Fruit fly (Drosophila melanogaster) whole organism, embryonic: ENCODE measurements around the gene mmd.

Experiments
- CG10147 ChIP-seq: fragments of 200-800 bp; sonication (Bioruptor generic); optimal IDR thresholded peaks from 2 replicates; lab custom pipeline; 2019; ENCODE audit warnings: missing biosample characterization, mild to moderate bottlenecking, missing genetic modification characterization, moderate library complexity
- CG10543 ChIP-seq: fragments of 200-800 bp; sonication (Bioruptor generic); optimal IDR thresholded peaks from 3 replicates; lab custom pipeline; 2017; ENCODE audit warnings: missing biosample characterization, mild to moderate bottlenecking, missing genetic modification characterization, moderate library complexity
- CG10979 ChIP-seq: fragments of 200-800 bp; sonication (Bioruptor generic); optimal IDR thresholded peaks from 2 replicates; lab custom pipeline; 2018; ENCODE audit warnings: missing biosample characterization, mild to moderate bottlenecking, missing genetic modification characterization, moderate library complexity
- CG11093 ChIP-seq: fragments of 200-800 bp; sonication (Bioruptor generic); IDR thresholded peaks from 3 replicates; pipeline ENCODE4 v1.3.6; 2022; ENCODE audit warnings: missing biosample characterization, missing genetic modification characterization
- CG11504 ChIP-seq: fragments of 200-800 bp; sonication (Bioruptor generic); optimal IDR thresholded peaks from 3 replicates; lab custom pipeline; 2019; ENCODE audit warnings: missing biosample characterization, mild to moderate bottlenecking, missing genetic modification characterization, moderate library complexity
- CG12104 ChIP-seq: fragments of 200-800 bp; sonication (Bioruptor generic); optimal IDR thresholded peaks from 3 replicates; lab custom pipeline; 2016; ENCODE audit warnings: missing biosample characterization, missing genetic modification characterization
- CG12219 ChIP-seq: fragments of 200-800 bp; sonication (Bioruptor generic); optimal IDR thresholded peaks from 3 replicates; lab custom pipeline; 2018; ENCODE audit warnings: missing biosample characterization, mild to moderate bottlenecking, missing genetic modification characterization
- CG15269 ChIP-seq: fragments of 200-800 bp; sonication (Bioruptor generic); optimal IDR thresholded peaks from 2 replicates; lab custom pipeline; 2018; ENCODE audit warnings: missing biosample characterization, mild to moderate bottlenecking, missing genetic modification characterization, moderate library complexity
- CG16779 ChIP-seq: fragments of 200-800 bp; sonication (Bioruptor generic); IDR thresholded peaks from 2 replicates; pipeline ENCODE4 v1.3.6; 2022; ENCODE audit warnings: missing biosample characterization, missing genetic modification characterization
- CG17359 ChIP-seq: fragments of 200-800 bp; sonication (Bioruptor generic); optimal IDR thresholded peaks from 3 replicates; lab custom pipeline; 2018; ENCODE audit warnings: missing biosample characterization, mild to moderate bottlenecking, missing genetic modification characterization, moderate library complexity
- CG17568 ChIP-seq: fragments of 200-800 bp; sonication (Bioruptor generic); optimal IDR thresholded peaks from 2 replicates; lab custom pipeline; 2018; ENCODE audit warnings: missing biosample characterization, mild to moderate bottlenecking, missing genetic modification characterization, moderate library complexity
- CG17612 ChIP-seq: fragments of 200-800 bp; sonication (Bioruptor generic); IDR thresholded peaks from 2 replicates; pipeline ENCODE4 v1.3.6; 2022; ENCODE audit warnings: missing biosample characterization, missing genetic modification characterization
- CG17802 ChIP-seq: fragments of 200-800 bp; sonication (Bioruptor generic); optimal IDR thresholded peaks from 2 replicates; lab custom pipeline; 2018; ENCODE audit warnings: missing biosample characterization, mild to moderate bottlenecking, missing genetic modification characterization, moderate library complexity
- CG18476 ChIP-seq: fragments of 200-800 bp; sonication (Bioruptor generic); optimal IDR thresholded peaks from 2 replicates; lab custom pipeline; 2016; ENCODE audit warnings: missing biosample characterization, mild to moderate bottlenecking, missing genetic modification characterization
- CG30020 ChIP-seq: fragments of 200-800 bp; optimal IDR thresholded peaks from 2 replicates; lab custom pipeline; 2019; ENCODE audit warnings: missing biosample characterization, mild to moderate bottlenecking, missing genetic modification characterization, moderate library complexity
- CG3065 ChIP-seq: fragments of 200-800 bp; sonication (Bioruptor generic); optimal IDR thresholded peaks from 2 replicates; lab custom pipeline; 2016; ENCODE audit warnings: missing biosample characterization, missing genetic modification characterization
- CG31224 ChIP-seq: fragments of 200-800 bp; sonication (Bioruptor generic); IDR thresholded peaks from 2 replicates; pipeline ENCODE4 v1.3.6; 2022; ENCODE audit warnings: missing biosample characterization, missing genetic modification characterization
- CG32767 ChIP-seq: fragments of 200-800 bp; sonication (Bioruptor generic); IDR thresholded peaks from 2 replicates; pipeline ENCODE4 v1.3.6; 2022; ENCODE audit warnings: missing biosample characterization, missing genetic modification characterization
- CG4854 ChIP-seq: fragments of 200-800 bp; sonication (Bioruptor generic); optimal IDR thresholded peaks from 2 replicates; lab custom pipeline; 2016; ENCODE audit warnings: missing biosample characterization, missing genetic modification characterization, inconsistent platforms
- CG6791 ChIP-seq: fragments of 200-800 bp; sonication (Bioruptor generic); IDR thresholded peaks from 3 replicates; pipeline ENCODE4 v1.3.6; 2022; ENCODE audit warnings: missing biosample characterization, missing genetic modification characterization; ENCODE audit not compliant: partially characterized antibody
- CG7271 ChIP-seq: fragments of 200-800 bp; sonication (Bioruptor generic); optimal IDR thresholded peaks from 2 replicates; lab custom pipeline; 2018; ENCODE audit warnings: missing biosample characterization, mild to moderate bottlenecking, missing genetic modification characterization, moderate library complexity
- CG9727 ChIP-seq: fragments of 200-800 bp; sonication (Bioruptor generic); optimal IDR thresholded peaks from 3 replicates; lab custom pipeline; 2017; ENCODE audit warnings: missing biosample characterization, mild to moderate bottlenecking, missing genetic modification characterization
- Camta ChIP-seq: fragments of 200-800 bp; sonication (Bioruptor generic); optimal IDR thresholded peaks from 2 replicates; lab custom pipeline; 2016; ENCODE audit warnings: missing biosample characterization, missing genetic modification characterization
- D19A ChIP-seq: fragments of 200-800 bp; optimal IDR thresholded peaks from 3 replicates; lab custom pipeline; 2019; ENCODE audit warnings: missing biosample characterization, mild to moderate bottlenecking, missing genetic modification characterization, moderate library complexity
- E2f1 ChIP-seq: fragments of 200-800 bp; sonication (Bioruptor generic); IDR thresholded peaks from 2 replicates; pipeline ENCODE4 v1.3.6; 2022; ENCODE audit warnings: missing biosample characterization, missing genetic modification characterization
- HmgZ ChIP-seq: fragments of 200-800 bp; sonication (Bioruptor generic); optimal IDR thresholded peaks from 2 replicates; lab custom pipeline; 2018; ENCODE audit warnings: missing biosample characterization, mild to moderate bottlenecking, missing genetic modification characterization
- Hr3 ChIP-seq: fragments of 200-800 bp; sonication (Bioruptor generic); optimal IDR thresholded peaks from 3 replicates; lab custom pipeline; 2016; ENCODE audit warnings: missing biosample characterization, missing genetic modification characterization
- Lim3 ChIP-seq: fragments of 200-800 bp; sonication (Bioruptor generic); IDR thresholded peaks from 2 replicates; pipeline ENCODE4 v1.3.6; 2022; ENCODE audit warnings: missing biosample characterization, missing genetic modification characterization
- PHDP ChIP-seq: fragments of 200-800 bp; sonication (Bioruptor generic); optimal IDR thresholded peaks from 3 replicates; lab custom pipeline; 2018; ENCODE audit warnings: missing biosample characterization, mild to moderate bottlenecking, missing genetic modification characterization, moderate library complexity
- Sin3A ChIP-seq: fragments of >200 bp; optimal IDR thresholded peaks from 2 replicates; lab custom pipeline; 2018
- Tbp ChIP-seq: fragments of >200 bp; optimal IDR thresholded peaks from 2 replicates; lab custom pipeline; 2018; ENCODE audit warnings: missing biosample characterization, missing genetic modification characterization
- amos ChIP-seq: fragments of 200-800 bp; sonication (Bioruptor generic); IDR thresholded peaks from 2 replicates; pipeline ENCODE4 v1.3.6; 2022; ENCODE audit warnings: missing biosample characterization, missing genetic modification characterization; ENCODE audit not compliant: partially characterized antibody
- ap ChIP-seq: fragments of 200-800 bp; sonication (Bioruptor generic); IDR thresholded peaks from 2 replicates; pipeline ENCODE4 v1.3.6; 2022; ENCODE audit warnings: missing biosample characterization, missing genetic modification characterization
- ewg ChIP-seq: fragments of 200-800 bp; sonication (Bioruptor generic); optimal IDR thresholded peaks from 3 replicates; lab custom pipeline; 2017; ENCODE audit warnings: mild to moderate bottlenecking, missing biosample characterization, missing genetic modification reagents, missing genetic modification characterization
- ftz-f1 ChIP-seq: fragments of 200-800 bp; sonication (Bioruptor generic); optimal IDR thresholded peaks from 2 replicates; lab custom pipeline; 2016; ENCODE audit warnings: missing biosample characterization, missing genetic modification characterization
- hb ChIP-seq: fragments of 200-800 bp; sonication (Bioruptor generic); IDR thresholded peaks from 3 replicates; pipeline ENCODE4 v1.3.6; 2022; ENCODE audit warnings: missing biosample characterization, missing genetic modification characterization; ENCODE audit not compliant: partially characterized antibody
- jumu ChIP-seq: fragments of 200-800 bp; sonication (Bioruptor generic); optimal IDR thresholded peaks from 3 replicates; lab custom pipeline; 2016; ENCODE audit warnings: missing biosample characterization, missing genetic modification characterization
- ken ChIP-seq: fragments of 200-800 bp; sonication (Bioruptor generic); IDR thresholded peaks from 3 replicates; pipeline ENCODE4 v1.3.6; 2022; ENCODE audit warnings: missing biosample characterization, missing genetic modification characterization
- kni ChIP-seq: fragments of 200-800 bp; sonication (Bioruptor generic); optimal IDR thresholded peaks from 3 replicates; lab custom pipeline; 2017; ENCODE audit warnings: mild to moderate bottlenecking, missing biosample characterization, missing genetic modification reagents, missing genetic modification characterization
- lilli ChIP-seq: fragments of 200-800 bp; sonication (Bioruptor generic); optimal IDR thresholded peaks from 3 replicates; lab custom pipeline; 2016; ENCODE audit warnings: missing biosample characterization, missing genetic modification characterization
- nerfin-2 ChIP-seq: fragments of 200-800 bp; sonication (Bioruptor generic); IDR thresholded peaks from 2 replicates; pipeline ENCODE4 v1.3.6; 2022; ENCODE audit warnings: missing biosample characterization, missing genetic modification characterization; ENCODE audit not compliant: partially characterized antibody
- oc ChIP-seq: fragments of 200-800 bp; sonication (Bioruptor generic); optimal IDR thresholded peaks from 2 replicates; lab custom pipeline; 2018; ENCODE audit warnings: missing biosample characterization, mild to moderate bottlenecking, missing genetic modification characterization, moderate library complexity
- pan ChIP-seq, 4 experiments: fragments of >200 bp in 3 of 4; fragments of 200-800 bp in 1 of 4; sonication (Bioruptor generic) in 1 of 4; optimal IDR thresholded peaks in 3 of 4; IDR thresholded peaks in 1 of 4; 2 replicates each; pipeline versions ENCODE4 v1.3.6 to Lab custom; 2017 to 2022; ENCODE audit warnings: missing biosample characterization in 2 of 4, missing genetic modification characterization in 2 of 4, mixed read lengths in 1 of 4
- pzg ChIP-seq: fragments of 200-800 bp; sonication (Bioruptor generic); optimal IDR thresholded peaks from 3 replicates; lab custom pipeline; 2018; ENCODE audit warnings: missing biosample characterization, mild to moderate bottlenecking, missing genetic modification characterization, moderate library complexity
- sens-2 ChIP-seq: fragments of 200-800 bp; sonication (Bioruptor generic); IDR thresholded peaks from 2 replicates; pipeline ENCODE4 v1.3.6; 2022; ENCODE audit warnings: missing biosample characterization, missing genetic modification characterization
- shn ChIP-seq: fragments of 200-800 bp; sonication (Bioruptor generic); optimal IDR thresholded peaks from 3 replicates; lab custom pipeline; 2016; ENCODE audit warnings: missing biosample characterization, missing genetic modification characterization
- sqz ChIP-seq: fragments of 200-800 bp; sonication (Bioruptor generic); optimal IDR thresholded peaks from 3 replicates; lab custom pipeline; 2018; ENCODE audit warnings: missing biosample characterization, mild to moderate bottlenecking, missing genetic modification characterization
- stc ChIP-seq: fragments of 200-800 bp; sonication (Bioruptor generic); IDR thresholded peaks from 2 replicates; pipeline ENCODE4 v1.3.6; 2022; ENCODE audit warnings: missing biosample characterization, missing genetic modification characterization
- stwl ChIP-seq: fragments of 200-800 bp; sonication (Bioruptor generic); optimal IDR thresholded peaks from 3 replicates; lab custom pipeline; 2018; ENCODE audit warnings: missing biosample characterization, mild to moderate bottlenecking, missing genetic modification characterization, moderate library complexity
- tna ChIP-seq: fragments of 200-800 bp; sonication (Bioruptor generic); IDR thresholded peaks from 2 replicates; pipeline ENCODE4 v1.3.6; 2022; ENCODE audit warnings: missing biosample characterization, missing genetic modification characterization; ENCODE audit not compliant: partially characterized antibody

Gene mmd

dm6 chrX:15986654-15987053 is 13.7 kb upstream of the mmd start, which contains the start of gene ND-20 (continued):
- no peak for TF ChIP-seq CG16779 (GFP tag; lab: Robert Waterston, UW)
- no peak for TF ChIP-seq ap
- TF ChIP-seq tna (GFP tag; lab: Robert Waterston, UW): no peak
- TF ChIP-seq CG17568: no peak
- TF ChIP-seq CG30020 (tag; lab: Kevin White, UChicago): peak; percentile 97
- TF ChIP-seq jumu (GFP tag; lab: Kevin White, UChicago): no peak
- TF ChIP-seq oc (tag; lab: Kevin White, UChicago): no peak
- peak; percentile 23 for TF ChIP-seq Sin3A (lab: Kevin White, UChicago)
- peak; percentile 8 for TF ChIP-seq D19A
- no peak for TF ChIP-seq CG32767
- TF ChIP-seq CG11504 (tag; lab: Kevin White, UChicago): no peak
- TF ChIP-seq stc (GFP tag; lab: Robert Waterston, UW): no peak
- TF ChIP-seq ewg (GFP tag; lab: Kevin White, UChicago): peak; percentile 52
- TF ChIP-seq CG18476 (GFP tag; lab: Kevin White, UChicago): no peak
- no peak for TF ChIP-seq CG9727 (GFP tag; lab: Kevin White, UChicago)
- peak; percentile 22 for TF ChIP-seq CG10979 (tag; lab: Kevin White, UChicago)
- TF ChIP-seq ken: no peak
- TF ChIP-seq CG6791: no peak
- peak; percentile 47 for TF ChIP-seq lilli
- peak; percentile 94 for TF ChIP-seq CG17802 (tag; lab: Kevin White, UChicago)
- TF ChIP-seq Tbp: no peak
- peak; percentile 88 for TF ChIP-seq pzg (GFP tag; lab: Kevin White, UChicago)
- no peak for TF ChIP-seq pan (optimal IDR thresholded peaks at IDR 0.05; lab: Kevin White, UChicago)
- TF ChIP-seq pan (GFP tag; optimal IDR thresholded peaks at IDR 0.05 in 1 of 2, IDR thresholded peaks at IDR 0.05 in 1 of 2): no peak
- TF ChIP-seq CG7271 (tag; lab: Kevin White, UChicago): no peak
- no peak for TF ChIP-seq CG3065 (GFP tag; lab: Kevin White, UChicago)
- no peak for TF ChIP-seq CG4854 (GFP tag; lab: Kevin White, UChicago)
- TF ChIP-seq nerfin-2: no peak
- no peak for TF ChIP-seq CG17612 (GFP tag; lab: Robert Waterston, UW)
- no peak for TF ChIP-seq CG11093 (GFP tag; lab: Robert Waterston, UW)
- no peak for TF ChIP-seq sens-2 (GFP tag; lab: Robert Waterston, UW)
- TF ChIP-seq sqz (GFP tag; lab: Kevin White, UChicago): no peak
- TF ChIP-seq HmgZ: peak; percentile 34
- TF ChIP-seq hb (GFP tag; lab: Robert Waterston, UW): no peak
- TF ChIP-seq amos (GFP tag; lab: Robert Waterston, UW): 0 out of 2 replicates have a peak, but pooled peaks have one; percentile 15
- no peak for TF ChIP-seq CG10147 (GFP tag; lab: Kevin White, UChicago)
- no peak for TF ChIP-seq CG10543 (GFP tag; lab: Kevin White, UChicago)
- peak; percentile 2 for TF ChIP-seq CG17359 (tag; lab: Kevin White, UChicago)
- TF ChIP-seq E2f1 (GFP tag; lab: Robert Waterston, UW): no peak
- TF ChIP-seq Camta (GFP tag; lab: Kevin White, UChicago): no peak
- TF ChIP-seq shn (GFP tag; lab: Kevin White, UChicago): no peak
- TF ChIP-seq Lim3 (GFP tag; lab: Robert Waterston, UW): no peak
- TF ChIP-seq CG15269 (tag; lab: Kevin White, UChicago): no peak
- peak; percentile 3 for TF ChIP-seq PHDP
- no peak for TF ChIP-seq CG12104 (GFP tag; lab: Kevin White, UChicago)
- no peak for TF ChIP-seq CG31224
- no peak for TF ChIP-seq kni
- TF ChIP-seq ftz-f1 (GFP tag; lab: Kevin White, UChicago): peak; percentile 90
- no peak for TF ChIP-seq CG12219 (GFP tag; lab: Kevin White, UChicago)
- TF ChIP-seq Hr3: no peak
- peak; percentile 56 for TF ChIP-seq stwl (tag; lab: Kevin White, UChicago)
